Fruit fly (Drosophila melanogaster) whole organism, embryonic: ENCODE data around the gene CG14966.

Source experiments
- BEAF-32 ChIP-seq: fragments of 200-800 bp; sonication (Bioruptor generic); optimal IDR thresholded peaks from 3 replicates; lab custom pipeline; 2017; ENCODE audit warnings: missing biosample characterization, missing genetic modification characterization, mild to moderate bottlenecking, moderate library complexity, missing genetic modification reagents
- CG10431 ChIP-seq: fragments of 200-800 bp; sonication (Bioruptor generic); optimal IDR thresholded peaks from 3 replicates; lab custom pipeline; 2018; ENCODE audit warnings: missing biosample characterization, mild to moderate bottlenecking, missing genetic modification characterization
- CG10654 ChIP-seq: fragments of 200-800 bp; sonication (Bioruptor generic); optimal IDR thresholded peaks from 2 replicates; lab custom pipeline; 2016; ENCODE audit warnings: missing biosample characterization, missing genetic modification characterization
- CG10979 ChIP-seq: fragments of 200-800 bp; sonication (Bioruptor generic); optimal IDR thresholded peaks from 2 replicates; lab custom pipeline; 2018; ENCODE audit warnings: missing biosample characterization, mild to moderate bottlenecking, missing genetic modification characterization, moderate library complexity
- CG12942 ChIP-seq: fragments of 200-800 bp; sonication (Bioruptor generic); optimal IDR thresholded peaks from 3 replicates; lab custom pipeline; 2016; ENCODE audit warnings: missing biosample characterization, missing genetic modification characterization
- CG14050 ChIP-seq: fragments of 200-800 bp; sonication (Bioruptor generic); IDR thresholded peaks from 3 replicates; pipeline ENCODE4 v1.3.6; 2022; ENCODE audit warnings: missing biosample characterization, missing genetic modification characterization
- CG15479 ChIP-seq: fragments of 200-800 bp; sonication (Bioruptor generic); optimal IDR thresholded peaks from 3 replicates; lab custom pipeline; 2019; ENCODE audit warnings: missing biosample characterization, mild to moderate bottlenecking, missing genetic modification characterization, moderate library complexity
- CG18262 ChIP-seq: fragments of 200-800 bp; optimal IDR thresholded peaks from 3 replicates; lab custom pipeline; 2019; ENCODE audit warnings: missing biosample characterization, mild to moderate bottlenecking, missing genetic modification characterization, moderate library complexity
- CG2199 ChIP-seq: fragments of 200-800 bp; sonication (Bioruptor generic); IDR thresholded peaks from 3 replicates; pipeline ENCODE4 v1.3.6; 2022; ENCODE audit warnings: missing biosample characterization, missing genetic modification characterization
- CG30020 ChIP-seq: fragments of 200-800 bp; optimal IDR thresholded peaks from 2 replicates; lab custom pipeline; 2019; ENCODE audit warnings: missing biosample characterization, mild to moderate bottlenecking, missing genetic modification characterization, moderate library complexity
- CG3065 ChIP-seq: fragments of 200-800 bp; sonication (Bioruptor generic); optimal IDR thresholded peaks from 2 replicates; lab custom pipeline; 2016; ENCODE audit warnings: missing biosample characterization, missing genetic modification characterization
- CG4282 ChIP-seq: fragments of 200-800 bp; sonication (Bioruptor generic); optimal IDR thresholded peaks from 2 replicates; lab custom pipeline; 2016; ENCODE audit warnings: missing biosample characterization, missing genetic modification characterization
- CG4707 ChIP-seq: fragments of 200-800 bp; sonication (Bioruptor generic); optimal IDR thresholded peaks from 2 replicates; lab custom pipeline; 2018; ENCODE audit warnings: missing biosample characterization, mild to moderate bottlenecking, missing genetic modification characterization, moderate library complexity
- CG6272 ChIP-seq: fragments of 200-800 bp; sonication (Bioruptor generic); IDR thresholded peaks from 2 replicates; pipeline ENCODE4 v1.3.6; 2022; ENCODE audit warnings: missing biosample characterization, missing genetic modification characterization
- CG6854 ChIP-seq: fragments of 200-800 bp; sonication (Bioruptor generic); optimal IDR thresholded peaks from 3 replicates; lab custom pipeline; 2017; ENCODE audit warnings: missing biosample characterization, mild to moderate bottlenecking, missing genetic modification characterization
- CG7745 ChIP-seq: fragments of 200-800 bp; sonication (Bioruptor generic); optimal IDR thresholded peaks from 2 replicates; lab custom pipeline; 2018; ENCODE audit warnings: missing biosample characterization, mild to moderate bottlenecking, missing genetic modification characterization, moderate library complexity
- CG9817 ChIP-seq: fragments of 200-800 bp; sonication (Bioruptor generic); optimal IDR thresholded peaks from 2 replicates; lab custom pipeline; 2018; ENCODE audit warnings: missing biosample characterization, mild to moderate bottlenecking, missing genetic modification characterization, moderate library complexity
- Dll ChIP-seq: fragments of 200-800 bp; sonication (Bioruptor generic); IDR thresholded peaks from 4 replicates; pipeline ENCODE4 v1.3.6; 2022; ENCODE audit warnings: missing biosample characterization, missing genetic modification characterization; ENCODE audit not compliant: partially characterized antibody
- Doc3 ChIP-seq: fragments of 200-800 bp; sonication (Bioruptor generic); IDR thresholded peaks from 3 replicates; pipeline ENCODE4 v1.3.6; 2022; ENCODE audit warnings: missing biosample characterization, missing genetic modification characterization; ENCODE audit not compliant: partially characterized antibody
- Elba2 ChIP-seq: fragments of 200-800 bp; sonication (Bioruptor generic); optimal IDR thresholded peaks from 3 replicates; lab custom pipeline; 2016; ENCODE audit warnings: missing biosample characterization, missing genetic modification characterization
- H2.0 ChIP-seq: fragments of 200-800 bp; sonication (Bioruptor generic); IDR thresholded peaks from 2 replicates; pipeline ENCODE4 v1.3.6; 2022; ENCODE audit warnings: missing biosample characterization, missing genetic modification characterization
- HLH4C ChIP-seq: fragments of 200-800 bp; sonication (Bioruptor generic); IDR thresholded peaks from 3 replicates; pipeline ENCODE4 v1.3.6; 2022; ENCODE audit warnings: missing biosample characterization, missing genetic modification characterization; ENCODE audit not compliant: partially characterized antibody
- Hey ChIP-seq: fragments of 200-800 bp; sonication (Bioruptor generic); optimal IDR thresholded peaks from 3 replicates; lab custom pipeline; 2018; ENCODE audit warnings: missing biosample characterization, mild to moderate bottlenecking, missing genetic modification characterization
- Hr3 ChIP-seq: fragments of 200-800 bp; sonication (Bioruptor generic); optimal IDR thresholded peaks from 3 replicates; lab custom pipeline; 2016; ENCODE audit warnings: missing biosample characterization, missing genetic modification characterization
- Max ChIP-seq: fragments of 200-800 bp; sonication (Bioruptor generic); optimal IDR thresholded peaks from 2 replicates; lab custom pipeline; 2016; ENCODE audit warnings: missing biosample characterization, mild to moderate bottlenecking, missing genetic modification characterization
- Mes4 ChIP-seq: fragments of 200-800 bp; sonication (Bioruptor generic); optimal IDR thresholded peaks from 2 replicates; lab custom pipeline; 2016; ENCODE audit warnings: missing biosample characterization, missing genetic modification characterization
- Ptx1 ChIP-seq: fragments of 200-800 bp; sonication (Bioruptor generic); IDR thresholded peaks from 2 replicates; pipeline ENCODE4 v1.3.6; 2022; ENCODE audit warnings: missing biosample characterization, missing genetic modification characterization
- Sin3A ChIP-seq: fragments of >200 bp; optimal IDR thresholded peaks from 2 replicates; lab custom pipeline; 2018
- Sox100B ChIP-seq: fragments of 200-800 bp; sonication (Bioruptor generic); optimal IDR thresholded peaks from 3 replicates; lab custom pipeline; 2018; ENCODE audit warnings: missing biosample characterization, mild to moderate bottlenecking, missing genetic modification characterization
- Sox102F ChIP-seq: fragments of 200-800 bp; sonication (Bioruptor generic); optimal IDR thresholded peaks from 2 replicates; lab custom pipeline; 2018; ENCODE audit warnings: missing biosample characterization, mild to moderate bottlenecking, missing genetic modification characterization, moderate library complexity
- YL-1 ChIP-seq: fragments of 200-800 bp; sonication (Bioruptor generic); optimal IDR thresholded peaks from 3 replicates; lab custom pipeline; 2017; ENCODE audit warnings: missing biosample characterization, mild to moderate bottlenecking, missing genetic modification characterization
- ab ChIP-seq: fragments of 200-800 bp; sonication (Bioruptor generic); optimal IDR thresholded peaks from 2 replicates; lab custom pipeline; 2016; ENCODE audit warnings: missing biosample characterization, missing genetic modification characterization
- ac ChIP-seq: fragments of 200-800 bp; sonication (Bioruptor generic); optimal IDR thresholded peaks from 3 replicates; lab custom pipeline; 2017; ENCODE audit warnings: missing biosample characterization, mild to moderate bottlenecking, missing genetic modification characterization
- bigmax ChIP-seq: fragments of 200-800 bp; sonication (Bioruptor generic); optimal IDR thresholded peaks from 2 replicates; lab custom pipeline; 2018; ENCODE audit warnings: missing biosample characterization, mild to moderate bottlenecking, missing genetic modification characterization
- cas ChIP-seq: fragments of 200-800 bp; sonication (Bioruptor generic); IDR thresholded peaks from 2 replicates; pipeline ENCODE4 v1.3.6; 2022; ENCODE audit warnings: missing biosample characterization, missing genetic modification characterization
- corto ChIP-seq: fragments of 200-800 bp; sonication (Bioruptor generic); optimal IDR thresholded peaks from 2 replicates; lab custom pipeline; 2016; ENCODE audit warnings: missing biosample characterization, mild to moderate bottlenecking, missing genetic modification characterization, moderate library complexity
- crol ChIP-seq: fragments of 200-800 bp; sonication (Bioruptor generic); IDR thresholded peaks from 2 replicates; pipeline ENCODE4 v1.3.6; 2022; ENCODE audit warnings: missing biosample characterization, missing genetic modification characterization
- danr ChIP-seq: fragments of 200-800 bp; sonication (Bioruptor generic); IDR thresholded peaks from 2 replicates; pipeline ENCODE4 v1.3.6; 2022; ENCODE audit warnings: missing biosample characterization, missing genetic modification characterization
- emc ChIP-seq: fragments of 200-800 bp; sonication (Bioruptor generic); optimal IDR thresholded peaks from 2 replicates; lab custom pipeline; 2016; ENCODE audit warnings: missing biosample characterization, missing genetic modification characterization
- grn ChIP-seq: fragments of 200-800 bp; sonication (Bioruptor generic); optimal IDR thresholded peaks from 3 replicates; lab custom pipeline; 2017; ENCODE audit warnings: missing biosample characterization, missing genetic modification characterization
- oc ChIP-seq: fragments of 200-800 bp; sonication (Bioruptor generic); optimal IDR thresholded peaks from 2 replicates; lab custom pipeline; 2018; ENCODE audit warnings: missing biosample characterization, mild to moderate bottlenecking, missing genetic modification characterization, moderate library complexity
- odd ChIP-seq: fragments of 200-800 bp; sonication (Bioruptor generic); optimal IDR thresholded peaks from 2 replicates; lab custom pipeline; 2017; ENCODE audit warnings: missing biosample characterization, mild to moderate bottlenecking, missing genetic modification characterization
- org-1 ChIP-seq: fragments of 200-800 bp; sonication (Bioruptor generic); optimal IDR thresholded peaks from 2 replicates; lab custom pipeline; 2017; ENCODE audit warnings: missing biosample characterization, missing genetic modification characterization
- otp ChIP-seq: fragments of 200-800 bp; sonication (Bioruptor generic); IDR thresholded peaks from 3 replicates; pipeline ENCODE4, ENCODE4 v1.3.6; 2022; ENCODE audit warnings: missing biosample characterization, missing genetic modification characterization
- pfk ChIP-seq: fragments of 200-800 bp; sonication (Bioruptor generic); optimal IDR thresholded peaks from 2 replicates; lab custom pipeline; 2018; ENCODE audit warnings: missing biosample characterization, mild to moderate bottlenecking, missing genetic modification characterization, moderate library complexity
- pros ChIP-seq: fragments of 200-800 bp; sonication (Bioruptor generic); optimal IDR thresholded peaks from 3 replicates; lab custom pipeline; 2019; ENCODE audit warnings: missing biosample characterization, mild to moderate bottlenecking, missing genetic modification characterization, moderate library complexity
- ranshi ChIP-seq: fragments of 200-800 bp; sonication (Bioruptor generic); IDR thresholded peaks from 2 replicates; pipeline ENCODE4 v1.3.6; 2022; ENCODE audit warnings: missing biosample characterization, missing genetic modification characterization
- run ChIP-seq: fragments of 200-800 bp; sonication (Bioruptor generic); optimal IDR thresholded peaks from 3 replicates; lab custom pipeline; 2018; ENCODE audit warnings: missing biosample characterization, mild to moderate bottlenecking, missing genetic modification characterization
- sima ChIP-seq: fragments of 200-800 bp; sonication (Bioruptor generic); optimal IDR thresholded peaks from 2 replicates; lab custom pipeline; 2016; ENCODE audit warnings: missing biosample characterization, missing genetic modification characterization

CG14966 gene

dm6 chr3L:3148125-3149059, 49.0 kb downstream of the CG14966 start, which contains the start of the genes Usp5 and BtbVII (continued):
- TF ChIP-seq CG12942 (peak; percentile 50), CG10979 (tag; lab: Kevin White, UChicago) (peak; percentile 34), Sox100B (GFP tag; lab: Kevin White, UChicago) (no peak), CG15479 (GFP tag; lab: Kevin White, UChicago) (no peak), CG6272 (GFP tag; lab: Robert Waterston, UW) (peak; percentile 42; the same call in 1 of the 2 replicates), Mes4 (GFP tag; lab: Kevin White, UChicago) (peak; percentile 9), Elba2 (GFP tag; lab: Kevin White, UChicago) (peak; percentile 96), CG10654 (GFP tag; lab: Kevin White, UChicago) (peak; percentile 39), CG3065 (GFP tag; lab: Kevin White, UChicago) (peak; percentile 61), run (tag; lab: Kevin White, UChicago) (no peak), Hey (tag; lab: Kevin White, UChicago) (no peak), pros (GFP tag; lab: Kevin White, UChicago) (no peak), BEAF-32 (peak; percentile 95), Hr3 (GFP tag; lab: Kevin White, UChicago) (peak; percentile 63), CG9817 (tag; lab: Kevin White, UChicago) (peak; percentile 39), CG4282 (GFP tag; lab: Kevin White, UChicago) (peak; percentile 20), Max (GFP tag; lab: Kevin White, UChicago) (peak; percentile 43), oc (no peak), H2.0 (GFP tag; lab: Robert Waterston, UW) (peak; percentile 47; the same call in 1 of the 2 replicates), CG7745 (tag; lab: Kevin White, UChicago) (no peak), cas (GFP tag; lab: Robert Waterston, UW) (no peak), otp (GFP tag; lab: Robert Waterston, UW) (0 out of 3 replicates have a peak, but pooled peaks have one; percentile 15), org-1 (peak; percentile 8), CG18262 (peak; percentile 34), sima (GFP tag; lab: Kevin White, UChicago) (no peak), corto (GFP tag; lab: Kevin White, UChicago) (peak; percentile 27), CG4707 (GFP tag; lab: Kevin White, UChicago) (no peak), grn (no peak), Sox102F (no peak), YL-1 (no peak), Dll (GFP tag; lab: Robert Waterston, UW) (peak; percentile 100), ab (GFP tag; lab: Kevin White, UChicago) (no peak), odd (GFP tag; lab: Kevin White, UChicago) (no peak), ranshi (GFP tag; lab: Robert Waterston, UW) (no peak), HLH4C (GFP tag; lab: Robert Waterston, UW) (peak; percentile 93), CG6854 (GFP tag; lab: Kevin White, UChicago) (no peak), Sin3A (lab: Kevin White, UChicago) (peak; percentile 90), emc (GFP tag; lab: Kevin White, UChicago) (no peak), CG2199 (GFP tag; lab: Robert Waterston, UW) (no peak), pfk (no peak), CG30020 (tag; lab: Kevin White, UChicago) (peak; percentile 50), ac (GFP tag; lab: Kevin White, UChicago) (peak; percentile 67), bigmax (GFP tag; lab: Kevin White, UChicago) (no peak), crol (GFP tag; lab: Robert Waterston, UW) (no peak), CG14050 (GFP tag; lab: Robert Waterston, UW) (no peak), danr (no peak), CG10431 (GFP tag; lab: Kevin White, UChicago) (no peak), Ptx1 (GFP tag; lab: Robert Waterston, UW) (peak; percentile 58), Doc3 (GFP tag; lab: Robert Waterston, UW) (peak; percentile 99)
